Worm (Caenorhabditis elegans) whole organism, L1 larva: ENCODE results near the gene Y49F6C.8.

Experiments used
- ama-1 ChIP-seq: fragments of 150-350 bp; optimal IDR thresholded peaks from 2 replicates; lab custom pipeline; 2014
- ceh-88 ChIP-seq: fragments of 200-800 bp; sonication (Bioruptor generic); IDR thresholded peaks from 2 replicates; pipeline ENCODE4 v1.3.6; 2022; ENCODE audit warnings: missing genetic modification characterization, missing compliant biosample characterization
- ceh-90 ChIP-seq: sonication (generic microtip); optimal IDR thresholded peaks from 2 replicates; lab custom pipeline; 2016; ENCODE audit warnings: missing genetic modification characterization, missing compliant biosample characterization
- efl-1 ChIP-seq, 4 experiments: fragments of 150-350 bp; optimal IDR thresholded peaks in 3 of 4; peaks in 1 of 4; 1 replicate in 1 of 4; 2 replicates in 3 of 4; lab custom pipeline; 2014; ENCODE audit warnings: missing biosample characterization in 2 of 4, missing genetic modification characterization in 2 of 4, missing genetic modification reagents in 2 of 4
- elt-2 ChIP-seq: sonication (generic microtip); optimal IDR thresholded peaks from 2 replicates; lab custom pipeline; 2016; ENCODE audit warnings: missing genetic modification characterization, mild to moderate bottlenecking, inconsistent platforms, missing compliant biosample characterization, missing genetic modification reagents
- elt-3 ChIP-seq, 6 experiments: fragments of 150-350 bp in 1 of 6; sonication (generic microtip); optimal IDR thresholded peaks; 2 replicates each; lab custom pipeline; 2017 to 2018; ENCODE audit warnings: missing biosample characterization in 6 of 6, missing genetic modification characterization in 6 of 6, inconsistent platforms in 1 of 6
- ets-5 ChIP-seq: fragments of 200-800 bp; sonication (Bioruptor generic); IDR thresholded peaks from 2 replicates; pipeline ENCODE4 v1.3.6; 2022; ENCODE audit warnings: missing genetic modification characterization, missing compliant biosample characterization
- fkh-8 ChIP-seq: sonication (generic microtip); optimal IDR thresholded peaks from 2 replicates; lab custom pipeline; 2016; ENCODE audit warnings: mild to moderate bottlenecking, missing genetic modification characterization, missing compliant biosample characterization
- fos-1 ChIP-seq: fragments of 150-350 bp; optimal IDR thresholded peaks from 2 replicates; lab custom pipeline; 2014; ENCODE audit warnings: missing biosample characterization, missing genetic modification characterization
- grh-1 ChIP-seq: fragments of 200-800 bp; sonication (Bioruptor generic); IDR thresholded peaks from 2 replicates; pipeline ENCODE4 v1.3.6; 2022; ENCODE audit warnings: missing genetic modification reagents, missing genetic modification characterization, missing compliant biosample characterization
- isw-1 ChIP-seq: fragments of 200-800 bp; sonication (Bioruptor generic); IDR thresholded peaks from 2 replicates; pipeline ENCODE4 v1.3.6; 2022; ENCODE audit warnings: missing genetic modification characterization, missing compliant biosample characterization
- jun-1 ChIP-seq: fragments of 150-350 bp; optimal IDR thresholded peaks from 2 replicates; lab custom pipeline; 2014; ENCODE audit warnings: missing biosample characterization, missing genetic modification reagents, missing genetic modification characterization
- lsy-2 ChIP-seq, 2 experiments: fragments of 150-350 bp; optimal IDR thresholded peaks; 2 replicates each; lab custom pipeline; 2014; ENCODE audit warnings: missing biosample characterization in 2 of 2, missing genetic modification characterization in 2 of 2
- mab-9 ChIP-seq: fragments of 200-800 bp; sonication (Bioruptor generic); IDR thresholded peaks from 2 replicates; pipeline ENCODE4 v1.3.6; 2022; ENCODE audit warnings: missing genetic modification reagents, missing genetic modification characterization, missing compliant biosample characterization
- mdl-1 ChIP-seq, 2 experiments: fragments of 150-350 bp; optimal IDR thresholded peaks; 2 replicates each; lab custom pipeline; 2014 to 2017; ENCODE audit warnings: missing biosample characterization in 2 of 2, missing genetic modification characterization in 2 of 2, inconsistent platforms in 1 of 2
- nhr-19 ChIP-seq: fragments of 200-800 bp; sonication (Bioruptor generic); conservative IDR thresholded peaks from 2 replicates; pipeline ENCODE4 v1.3.6; 2022; ENCODE audit warnings: missing genetic modification characterization, missing compliant biosample characterization
- nhr-47 ChIP-seq: sonication (generic microtip); optimal IDR thresholded peaks from 2 replicates; lab custom pipeline; 2016; ENCODE audit warnings: mild to moderate bottlenecking, missing genetic modification characterization, moderate library complexity, missing compliant biosample characterization
- nhr-76 ChIP-seq: sonication (generic microtip); optimal IDR thresholded peaks from 2 replicates; lab custom pipeline; 2017; ENCODE audit warnings: missing biosample characterization, missing genetic modification characterization
- nhr-84 ChIP-seq: sonication (generic microtip); optimal IDR thresholded peaks from 2 replicates; lab custom pipeline; 2017; ENCODE audit warnings: missing biosample characterization, missing genetic modification characterization
- nhr-90 ChIP-seq: sonication (generic microtip); optimal IDR thresholded peaks from 2 replicates; lab custom pipeline; 2016; ENCODE audit warnings: mild to moderate bottlenecking, missing genetic modification characterization, missing compliant biosample characterization; ENCODE audit not compliant: poor library complexity
- pqm-1 ChIP-seq: sonication (generic microtip); optimal IDR thresholded peaks from 3 replicates; lab custom pipeline; 2017; ENCODE audit warnings: missing biosample characterization, missing genetic modification characterization
- snpc-4 ChIP-seq: fragments of 150-350 bp; optimal IDR thresholded peaks from 2 replicates; lab custom pipeline; 2014; ENCODE audit warnings: missing biosample characterization, missing genetic modification characterization
- snu-23 ChIP-seq: sonication (generic microtip); optimal IDR thresholded peaks from 2 replicates; lab custom pipeline; 2016; ENCODE audit warnings: missing genetic modification characterization, missing compliant biosample characterization
- sptf-1 ChIP-seq: fragments of 150-350 bp; optimal IDR thresholded peaks from 2 replicates; lab custom pipeline; 2014; ENCODE audit warnings: missing biosample characterization, missing genetic modification characterization
- tlp-1 ChIP-seq: fragments of 150-350 bp; optimal IDR thresholded peaks from 2 replicates; lab custom pipeline; 2014; ENCODE audit warnings: missing biosample characterization, missing genetic modification characterization
- unc-30 ChIP-seq: sonication (generic microtip); optimal IDR thresholded peaks from 2 replicates; lab custom pipeline; 2017; ENCODE audit warnings: missing biosample characterization, missing genetic modification characterization
- unc-62 ChIP-seq: fragments of 150-350 bp; optimal IDR thresholded peaks from 2 replicates; lab custom pipeline; 2014; ENCODE audit warnings: missing biosample characterization, missing genetic modification reagents, missing genetic modification characterization

The Y49F6C.8 gene

ce11 chrII:3332039-3332438 is 37.9 kb downstream of the Y49F6C.8 start, which contains the start of gene irld-27:
Gene irld-27 (plus strand): TSS chrII:3332339.
- no peak for TF ChIP-seq sptf-1 (tag; lab: Kevin White, UChicago)
- no peak for TF ChIP-seq mab-9
- no peak for TF ChIP-seq fos-1 (tag; lab: Kevin White, UChicago)
- TF ChIP-seq ceh-88 = no peak
- no peak for TF ChIP-seq ceh-90 (tag; lab: Kevin White, UChicago)
- TF ChIP-seq efl-1 (optimal IDR thresholded peaks at IDR 0.05; lab: Kevin White, UChicago) = no peak
- no peak for TF ChIP-seq efl-1 (GFP tag; optimal IDR thresholded peaks at IDR 0.05 in 1 of 2; lab: Kevin White, UChicago)
- no peak for TF ChIP-seq grh-1 (GFP tag; lab: Robert Waterston, UW)
- no peak for TF ChIP-seq ama-1 (lab: Kevin White, UChicago)

DNA sequence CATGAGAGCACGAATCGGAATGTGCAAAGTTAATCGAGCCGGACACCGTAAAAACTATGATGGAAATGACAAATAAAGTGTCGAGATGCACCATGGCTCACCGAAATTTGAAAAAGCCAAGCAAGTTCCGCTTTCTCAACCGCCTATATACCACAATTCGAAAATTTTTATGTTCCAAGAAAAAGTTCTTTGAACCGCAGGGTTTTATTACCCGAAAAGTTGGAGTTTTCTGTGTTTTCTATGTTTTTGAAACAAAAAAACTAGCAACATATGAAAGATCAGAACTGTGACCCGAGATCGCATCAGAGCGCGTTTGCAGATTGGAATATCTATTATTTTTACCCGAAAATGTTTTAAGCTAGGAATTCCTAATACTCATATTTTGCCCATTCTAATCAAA is 42.8 kb downstream of the Y49F6C.8 start, which contains the start of gene Y46D2A.3:
Y46D2A.3 (minus strand) TSS at position 101 of the 400 bp plus-strand sequence.
- TF ChIP-seq nhr-47 (tag; lab: Kevin White, UChicago) (no peak), pqm-1 (no peak), mdl-1 (tag; optimal IDR thresholded peaks at IDR 0.05; lab: Kevin White, UChicago) (no peak), elt-3 (tag; optimal IDR thresholded peaks at IDR 0.05; lab: Kevin White, UChicago) (no peak), lsy-2 (tag; optimal IDR thresholded peaks at IDR 0.05; lab: Kevin White, UChicago) (no peak), jun-1 (tag; lab: Kevin White, UChicago) (no peak), unc-30 (no peak), nhr-19 (GFP tag; lab: Robert Waterston, UW) (no peak), nhr-90 (tag; lab: Kevin White, UChicago) (no peak), snu-23 (GFP tag; lab: Kevin White, UChicago) (no peak), efl-1 (optimal IDR thresholded peaks at IDR 0.05; lab: Kevin White, UChicago) (no peak), efl-1 (GFP tag; optimal IDR thresholded peaks at IDR 0.05 in 1 of 2; lab: Kevin White, UChicago) (no peak), fkh-8 (tag; lab: Kevin White, UChicago) (no peak), elt-2 (tag; lab: Kevin White, UChicago) (no peak), tlp-1 (no peak), isw-1 (no peak), ceh-90 (tag; lab: Kevin White, UChicago) (no peak), unc-62 (GFP tag; lab: Kevin White, UChicago) (no peak)

DNA sequence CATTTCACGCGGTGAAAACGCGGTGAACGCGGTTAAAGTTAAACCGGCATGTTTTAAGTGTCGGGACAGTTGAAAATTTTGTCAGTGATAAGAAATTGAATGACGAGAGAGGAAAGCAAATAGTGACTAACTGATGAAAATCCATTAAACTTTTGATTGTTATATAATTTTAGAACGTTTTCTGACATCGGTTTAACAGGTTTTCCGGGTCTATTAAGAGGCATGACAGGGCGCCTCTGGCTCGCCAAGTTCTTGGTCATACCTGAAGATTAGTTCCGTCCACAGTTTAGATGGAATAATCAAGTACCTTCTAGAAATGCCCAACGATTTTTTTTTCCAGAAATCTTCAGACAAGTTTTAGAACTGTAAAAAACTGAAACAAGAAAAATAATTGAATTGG is 46.7 kb downstream of the Y49F6C.8 start, which contains the start of gene Y46D2A.2:
Y46D2A.2 (minus strand) TSS at position 101 of the 400 bp plus-strand sequence.
- TF ChIP-seq elt-2 (tag; lab: Kevin White, UChicago) (peak; percentile 9), ets-5 (GFP tag; lab: Robert Waterston, UW) (no peak), nhr-84 (tag; lab: Kevin White, UChicago) (no peak), snpc-4 (tag; lab: Kevin White, UChicago) (no peak)

DNA sequence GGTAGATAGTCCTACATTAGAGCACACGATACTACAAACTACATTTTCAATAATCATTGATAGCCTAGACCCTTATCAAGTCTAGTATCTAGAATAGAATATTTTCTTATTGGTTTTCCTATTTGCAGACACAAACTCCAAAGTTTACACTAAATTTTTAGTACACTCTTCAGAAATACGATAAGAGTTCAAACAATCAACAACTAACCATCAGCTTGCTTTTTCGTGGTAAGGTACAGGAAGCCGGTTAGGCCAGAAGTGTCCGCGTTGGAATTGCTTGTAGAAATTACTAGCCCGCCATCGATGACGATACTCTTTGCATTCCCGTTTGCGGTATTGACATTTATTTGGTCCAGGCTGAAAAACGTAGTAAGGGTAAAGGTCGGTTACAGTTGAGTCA is 47.7 kb downstream of the Y49F6C.8 start, which contains the start of gene Y46D2A.1:
Y46D2A.1 (plus strand) TSS at position 301 of the 400 bp plus-strand sequence.
- TF ChIP-seq elt-2 (tag; lab: Kevin White, UChicago) (peak; percentile 49), nhr-76 (no peak)
- TF ChIP-seq, all 84 proteins: peak for 1
